Worm (Caenorhabditis elegans) whole organism, L4 larva: ENCODE results near the gene F26F4.6.

Source experiments
- R02D3.7 ChIP-seq: fragments of 150-350 bp; sonication (generic microtip); optimal IDR thresholded peaks from 3 replicates; lab custom pipeline; 2014; ENCODE audit warnings: missing biosample characterization, missing genetic modification characterization
- Y75B8A.6 ChIP-seq: fragments of 200-800 bp; sonication (Bioruptor generic); IDR thresholded peaks from 2 replicates; pipeline ENCODE4 v1.3.6; 2022; ENCODE audit warnings: missing genetic modification reagents, missing genetic modification characterization, missing compliant biosample characterization
- ZK546.5 ChIP-seq, 2 experiments: sonication (generic microtip); optimal IDR thresholded peaks; 2 replicates each; lab custom pipeline; 2017; ENCODE audit warnings: missing biosample characterization in 2 of 2, missing genetic modification characterization in 2 of 2
- ceh-82 ChIP-seq: sonication (generic microtip); optimal IDR thresholded peaks from 2 replicates; lab custom pipeline; 2017; ENCODE audit warnings: missing biosample characterization, missing genetic modification characterization
- daf-12 ChIP-seq: fragments of 150-350 bp; optimal IDR thresholded peaks from 2 replicates; lab custom pipeline; 2014; ENCODE audit warnings: missing biosample characterization, missing genetic modification reagents, missing genetic modification characterization
- lin-29 ChIP-seq: fragments of 200-800 bp; sonication (Bioruptor generic); IDR thresholded peaks from 2 replicates; pipeline ENCODE4 v1.3.6; 2022; ENCODE audit warnings: missing genetic modification reagents, missing genetic modification characterization, missing compliant biosample characterization
- lir-3 ChIP-seq: sonication (generic microtip); optimal IDR thresholded peaks from 2 replicates; lab custom pipeline; 2016; ENCODE audit warnings: mild to moderate bottlenecking, missing genetic modification characterization, missing compliant biosample characterization
- lsy-2 ChIP-seq, 2 experiments: fragments of 150-350 bp in 1 of 2; sonication (generic microtip) in 1 of 2; optimal IDR thresholded peaks; 2 replicates each; lab custom pipeline; 2014 to 2017; ENCODE audit warnings: missing biosample characterization in 2 of 2, missing genetic modification characterization in 2 of 2
- mdl-1 ChIP-seq, 2 experiments: fragments of 150-350 bp in 1 of 2; sonication (generic microtip) in 1 of 2; optimal IDR thresholded peaks; 2 replicates each; lab custom pipeline; 2014 to 2017; ENCODE audit warnings: missing biosample characterization in 2 of 2, missing genetic modification characterization in 2 of 2
- mxl-3 ChIP-seq: fragments of 200-800 bp; sonication (Bioruptor generic); optimal IDR thresholded peaks from 2 replicates; lab custom pipeline; 2018; ENCODE audit warnings: mild to moderate bottlenecking, missing genetic modification characterization, missing compliant biosample characterization
- nhr-11 ChIP-seq: fragments of 150-350 bp; optimal IDR thresholded peaks from 2 replicates; lab custom pipeline; 2014; ENCODE audit warnings: missing biosample characterization, missing genetic modification characterization
- nhr-41 ChIP-seq: fragments of 200-800 bp; sonication (Bioruptor generic); IDR thresholded peaks from 2 replicates; pipeline ENCODE4 v1.3.6; 2022; ENCODE audit warnings: missing genetic modification reagents, missing genetic modification characterization, missing compliant biosample characterization
- skn-1 ChIP-seq: fragments of 150-350 bp; optimal IDR thresholded peaks from 2 replicates; lab custom pipeline; 2014; ENCODE audit warnings: missing biosample characterization, missing genetic modification characterization
- spr-1 ChIP-seq: sonication (generic microtip); optimal IDR thresholded peaks from 2 replicates; lab custom pipeline; 2016; ENCODE audit warnings: mild to moderate bottlenecking, missing genetic modification characterization, missing compliant biosample characterization

- no peak for TF ChIP-seq lir-3 (tag; lab: Kevin White, UChicago)
- TF ChIP-seq mxl-3 (GFP tag; lab: Kevin White, UChicago), result no peak
- no peak for TF ChIP-seq Y75B8A.6 (GFP tag; lab: Robert Waterston, UW)
- no peak for TF ChIP-seq spr-1 (tag; lab: Kevin White, UChicago)
- TF ChIP-seq daf-12 (tag; lab: Kevin White, UChicago), result no peak
- no peak for TF ChIP-seq lin-29 (GFP tag; lab: Robert Waterston, UW)
- no peak for TF ChIP-seq lsy-2 (tag; optimal IDR thresholded peaks at IDR 0.05; lab: Kevin White, UChicago)
- no peak for TF ChIP-seq R02D3.7
- TF ChIP-seq nhr-11 (tag; lab: Kevin White, UChicago), result no peak
- no peak for TF ChIP-seq ZK546.5 (tag; optimal IDR thresholded peaks at IDR 0.05; lab: Kevin White, UChicago)
- no peak for TF ChIP-seq mdl-1 (tag; optimal IDR thresholded peaks at IDR 0.05; lab: Kevin White, UChicago)
- TF ChIP-seq ceh-82 (tag; lab: Kevin White, UChicago), result no peak
- no peak for TF ChIP-seq skn-1
- TF ChIP-seq nhr-41 (GFP tag; lab: Robert Waterston, UW), result no peak
These were observed 30.7 kb upstream of the F26F4.6 start for ce11 chrIII:4924134-4924533.
